Worm (Caenorhabditis elegans): ENCODE measurements around the gene fezf-1.

DNA sequence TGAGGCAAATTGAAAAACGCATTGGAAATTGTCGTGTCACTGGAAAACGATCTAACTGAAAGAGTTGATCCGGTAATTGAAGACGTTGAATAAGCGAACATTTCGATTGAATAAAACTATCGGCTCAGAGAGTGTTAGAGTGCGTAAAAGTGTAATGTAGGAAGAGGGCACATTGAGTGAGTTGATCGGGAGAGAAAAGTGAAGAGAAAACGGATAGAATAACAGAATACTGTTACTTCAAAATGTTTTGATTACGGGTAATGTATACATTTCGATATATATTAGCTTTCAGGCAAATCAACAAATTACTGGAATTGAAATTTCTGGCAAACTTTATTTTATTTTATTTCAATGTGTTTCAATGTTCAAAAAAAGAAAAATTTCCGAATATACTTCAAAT lies 11.2 kb upstream of the fezf-1 start, which contains the start of gene uso-1:
- no peak for TF ChIP-seq tbx-7 (tag; optimal IDR thresholded peaks at IDR 0.05)
- no peak for TF ChIP-seq ama-1 (optimal IDR thresholded peaks at IDR 0.05)
- TF ChIP-seq fkh-6 (tag; optimal IDR thresholded peaks at IDR 0.05), result no peak
- TF ChIP-seq dmd-4 (tag; optimal IDR thresholded peaks at IDR 0.05; ENCODE audit: borderline replicate concordance), result no peak
- no peak for TF ChIP-seq hlh-13 (GFP tag; optimal IDR thresholded peaks at IDR 0.05)
- no peak for TF ChIP-seq mec-3 (tag; optimal IDR thresholded peaks at IDR 0.05; ENCODE audit: borderline replicate concordance)
- no peak for TF ChIP-seq rnt-1 (tag; optimal IDR thresholded peaks at IDR 0.05)
